Worm (Caenorhabditis elegans) whole organism, late embryonic: ENCODE results near the gene F34D6.1.

ENCODE experiments used
- F13H6.1 ChIP-seq: sonication (generic microtip); optimal IDR thresholded peaks from 2 replicates; lab custom pipeline; 2016; ENCODE audit warnings: missing genetic modification characterization, missing compliant biosample characterization
- ceh-2 ChIP-seq: sonication (generic microtip); optimal IDR thresholded peaks from 2 replicates; lab custom pipeline; 2016; ENCODE audit warnings: missing genotype, missing genetic modification characterization, missing compliant biosample characterization
- ceh-30 ChIP-seq: fragments of 150-350 bp; optimal IDR thresholded peaks from 2 replicates; lab custom pipeline; 2014; ENCODE audit warnings: missing biosample characterization, missing genetic modification characterization
- dmd-4 ChIP-seq: sonication (generic microtip); optimal IDR thresholded peaks from 2 replicates; lab custom pipeline; 2016; ENCODE audit warnings: borderline replicate concordance, missing genetic modification characterization, missing compliant biosample characterization
- dve-1 ChIP-seq: sonication (generic microtip); optimal IDR thresholded peaks from 2 replicates; lab custom pipeline; 2017; ENCODE audit warnings: antibody characterized with exemption, mild to moderate bottlenecking, missing genetic modification characterization, missing compliant biosample characterization
- fkh-10 ChIP-seq: fragments of 150-350 bp; optimal IDR thresholded peaks from 2 replicates; lab custom pipeline; 2014; ENCODE audit warnings: missing biosample characterization, missing genetic modification reagents, missing genetic modification characterization
- hlh-13 ChIP-seq: fragments of 200-800 bp; sonication (Bioruptor generic); optimal IDR thresholded peaks from 2 replicates; lab custom pipeline; 2018; ENCODE audit warnings: mild to moderate bottlenecking, missing genetic modification characterization, missing compliant biosample characterization
- odd-2 ChIP-seq: sonication (generic microtip); optimal IDR thresholded peaks from 2 replicates; lab custom pipeline; 2017; ENCODE audit warnings: antibody characterized with exemption, mild to moderate bottlenecking, missing genetic modification characterization, missing compliant biosample characterization
- sdc-2 ChIP-seq: sonication (generic microtip); optimal IDR thresholded peaks from 2 replicates; lab custom pipeline; 2016; ENCODE audit warnings: missing genotype, missing genetic modification characterization, missing compliant biosample characterization
- sox-4 ChIP-seq: sonication (generic microtip); optimal IDR thresholded peaks from 2 replicates; lab custom pipeline; 2017; ENCODE audit warnings: mild to moderate bottlenecking, missing genetic modification characterization, inconsistent platforms, missing compliant biosample characterization
- syd-9 ChIP-seq: sonication (generic microtip); optimal IDR thresholded peaks from 2 replicates; lab custom pipeline; 2016; ENCODE audit warnings: mild to moderate bottlenecking, missing genetic modification characterization, moderate library complexity, missing compliant biosample characterization
- unc-3 ChIP-seq, 2 experiments: fragments of 200-800 bp in 1 of 2; sonication (Bioruptor generic) in 1 of 2; sonication (generic microtip) in 1 of 2; conservative IDR thresholded peaks in 1 of 2; optimal IDR thresholded peaks in 1 of 2; 2 replicates each; pipeline versions ENCODE4 v1.3.6 to Lab custom; 2016 to 2022; ENCODE audit warnings: missing compliant biosample characterization in 2 of 2, missing genetic modification characterization in 2 of 2, missing genetic modification reagents in 1 of 2
- zip-5 ChIP-seq: sonication (generic microtip); optimal IDR thresholded peaks from 2 replicates; lab custom pipeline; 2016; ENCODE audit warnings: missing genetic modification characterization, missing compliant biosample characterization

The F34D6.1 gene

DNA sequence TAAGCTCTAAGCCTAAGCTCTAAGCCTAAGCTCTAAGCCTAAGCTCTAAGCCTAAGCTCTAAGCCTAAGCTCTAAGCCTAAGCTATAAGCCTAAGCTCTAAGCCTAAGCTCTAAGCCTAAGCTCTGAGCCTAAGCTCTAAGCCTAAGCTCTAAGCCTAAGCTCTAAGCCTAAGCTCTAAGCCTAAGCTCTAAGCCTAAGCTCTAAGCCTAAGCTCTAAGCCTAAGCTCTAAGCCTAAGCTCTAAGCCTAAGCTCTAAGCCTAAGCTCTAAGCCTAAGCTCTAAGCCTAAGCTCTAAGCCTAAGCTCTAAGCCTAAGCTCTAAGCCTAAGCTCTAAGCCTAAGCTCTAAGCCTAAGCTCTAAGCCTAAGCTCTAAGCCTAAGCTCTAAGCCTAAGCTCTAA is 48.8 kb downstream of the F34D6.1 start:
- peak; percentile 89 for TF ChIP-seq dve-1 (tag; lab: Kevin White, UChicago)

DNA sequence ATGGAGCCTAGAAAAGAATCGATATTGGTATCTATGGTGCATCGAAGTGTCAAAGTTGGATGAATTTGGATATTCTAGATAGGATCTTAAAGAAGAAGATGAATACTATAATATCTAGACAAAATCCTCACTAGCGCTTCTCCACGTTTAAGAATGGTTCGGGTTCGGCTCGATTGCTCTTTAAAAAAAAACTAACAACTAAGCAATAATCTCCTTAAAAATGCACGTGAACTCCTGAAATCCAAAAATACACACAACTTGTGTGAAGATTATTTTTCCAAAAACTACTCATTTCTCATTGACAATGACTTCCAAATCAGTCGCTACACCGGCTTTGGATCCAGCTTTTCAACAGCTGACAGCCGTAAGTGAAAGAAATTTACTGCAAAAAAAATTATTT is 49.8 kb downstream of the F34D6.1 start, which contains the start of gene D2062.1:
TSS of gene D2062.1 (plus strand) at position 301 of the 400 bp plus-strand sequence.
- TF ChIP-seq sdc-2 (no peak), ceh-2 (tag; lab: Kevin White, UChicago) (no peak), odd-2 (tag; lab: Kevin White, UChicago) (no peak), fkh-10 (GFP tag; lab: Kevin White, UChicago) (no peak), syd-9 (no peak), F13H6.1 (tag; lab: Kevin White, UChicago) (no peak), sox-4 (no peak), ceh-30 (tag; lab: Kevin White, UChicago) (no peak), unc-3 (GFP tag; conservative IDR thresholded peaks at IDR 0.05; lab: Robert Waterston, UW) (no peak), unc-3 (tag; optimal IDR thresholded peaks at IDR 0.05; lab: Kevin White, UChicago) (no peak), zip-5 (no peak), hlh-13 (no peak), dmd-4 (tag; lab: Kevin White, UChicago) (no peak)
